Worm (Caenorhabditis elegans) whole organism, L2 larva: ENCODE data around the gene ubc-13.

ENCODE experiments used
- C34F6.9 ChIP-seq: fragments of 150-350 bp; optimal IDR thresholded peaks from 2 replicates; lab custom pipeline; 2014; ENCODE audit warnings: missing biosample characterization, missing genetic modification characterization
- F13H6.1 ChIP-seq: sonication (generic microtip); optimal IDR thresholded peaks from 2 replicates; lab custom pipeline; 2016; ENCODE audit warnings: missing genetic modification characterization, missing compliant biosample characterization
- R02D3.7 ChIP-seq: fragments of 150-350 bp; optimal IDR thresholded peaks from 2 replicates; lab custom pipeline; 2014; ENCODE audit warnings: missing biosample characterization, missing genetic modification characterization
- Y55F3AM.14 ChIP-seq: fragments of 200-800 bp; sonication (Bioruptor generic); optimal IDR thresholded peaks from 2 replicates; lab custom pipeline; 2018; ENCODE audit warnings: mild to moderate bottlenecking, missing genetic modification characterization, missing compliant biosample characterization
- ZK546.5 ChIP-seq: sonication (generic microtip); optimal IDR thresholded peaks from 2 replicates; lab custom pipeline; 2017; ENCODE audit warnings: missing biosample characterization, missing genetic modification characterization
- alr-1 ChIP-seq: fragments of 150-350 bp; optimal IDR thresholded peaks from 2 replicates; lab custom pipeline; 2014; ENCODE audit warnings: missing biosample characterization, missing genetic modification characterization
- aly-2 ChIP-seq: fragments of 150-350 bp; optimal IDR thresholded peaks from 2 replicates; lab custom pipeline; 2014; ENCODE audit warnings: missing biosample characterization, missing genetic modification characterization
- blmp-1 ChIP-seq: sonication (generic microtip); optimal IDR thresholded peaks from 2 replicates; lab custom pipeline; 2017; ENCODE audit warnings: missing genetic modification characterization, mild to moderate bottlenecking, missing compliant biosample characterization, antibody characterized with exemption, moderate library complexity; ENCODE audit not compliant: insufficient read depth
- ceh-16 ChIP-seq: fragments of 150-350 bp; optimal IDR thresholded peaks from 2 replicates; lab custom pipeline; 2014; ENCODE audit warnings: missing biosample characterization, missing genetic modification characterization
- ceh-82 ChIP-seq: fragments of 150-350 bp; optimal IDR thresholded peaks from 2 replicates; lab custom pipeline; 2014; ENCODE audit warnings: missing biosample characterization, missing genetic modification characterization
- dmd-4 ChIP-seq: sonication (generic microtip); optimal IDR thresholded peaks from 2 replicates; lab custom pipeline; 2017; ENCODE audit warnings: missing biosample characterization, missing genetic modification characterization
- egl-27 ChIP-seq: sonication (generic microtip); optimal IDR thresholded peaks from 3 replicates; lab custom pipeline; 2017; ENCODE audit warnings: missing biosample characterization, missing genetic modification reagents, missing genetic modification characterization
- elt-1 ChIP-seq: fragments of 150-350 bp; optimal IDR thresholded peaks from 2 replicates; lab custom pipeline; 2014; ENCODE audit warnings: missing biosample characterization, missing genetic modification characterization
- elt-3 ChIP-seq: sonication (generic microtip); optimal IDR thresholded peaks from 2 replicates; lab custom pipeline; 2017; ENCODE audit warnings: missing biosample characterization, missing genetic modification characterization
- fos-1 ChIP-seq: fragments of 150-350 bp; optimal IDR thresholded peaks from 2 replicates; lab custom pipeline; 2014; ENCODE audit warnings: missing biosample characterization, missing genetic modification characterization
- gmeb-1 ChIP-seq: fragments of 150-350 bp; optimal IDR thresholded peaks from 2 replicates; lab custom pipeline; 2014; ENCODE audit warnings: missing biosample characterization, missing genetic modification characterization
- lin-11 ChIP-seq: fragments of 150-350 bp; sonication (generic microtip); optimal IDR thresholded peaks from 2 replicates; lab custom pipeline; 2014; ENCODE audit warnings: missing biosample characterization, missing genetic modification characterization, inconsistent platforms, mixed read lengths
- lin-13 ChIP-seq: fragments of 150-350 bp; optimal IDR thresholded peaks from 2 replicates; lab custom pipeline; 2014; ENCODE audit warnings: missing biosample characterization, missing genetic modification reagents, missing genetic modification characterization
- lsy-2 ChIP-seq, 2 experiments: fragments of 150-350 bp in 1 of 2; sonication (generic microtip) in 1 of 2; optimal IDR thresholded peaks; 2 replicates each; lab custom pipeline; 2014 to 2017; ENCODE audit warnings: missing biosample characterization in 2 of 2, missing genetic modification characterization in 2 of 2
- mab-5 ChIP-seq: fragments of 150-350 bp; optimal IDR thresholded peaks from 2 replicates; lab custom pipeline; 2014; ENCODE audit warnings: missing biosample characterization, missing genetic modification characterization
- mbf-1 ChIP-seq: sonication (generic microtip); optimal IDR thresholded peaks from 2 replicates; lab custom pipeline; 2017; ENCODE audit warnings: missing biosample characterization, missing genetic modification characterization
- nhr-10 ChIP-seq: sonication (generic microtip); optimal IDR thresholded peaks from 2 replicates; lab custom pipeline; 2017; ENCODE audit warnings: missing biosample characterization, missing genetic modification characterization
- nhr-11 ChIP-seq: fragments of 150-350 bp; optimal IDR thresholded peaks from 2 replicates; lab custom pipeline; 2014; ENCODE audit warnings: missing biosample characterization, missing genetic modification characterization
- nhr-12 ChIP-seq: fragments of 150-350 bp; optimal IDR thresholded peaks from 2 replicates; lab custom pipeline; 2014; ENCODE audit warnings: missing biosample characterization, missing genetic modification characterization
- nhr-129 ChIP-seq: fragments of 150-350 bp; optimal IDR thresholded peaks from 2 replicates; lab custom pipeline; 2014; ENCODE audit warnings: missing biosample characterization, missing genetic modification characterization
- nhr-21 ChIP-seq: fragments of 150-350 bp; optimal IDR thresholded peaks from 2 replicates; lab custom pipeline; 2014; ENCODE audit warnings: missing biosample characterization, missing genetic modification characterization
- nhr-23 ChIP-seq: fragments of 150-350 bp; optimal IDR thresholded peaks from 2 replicates; lab custom pipeline; 2014; ENCODE audit warnings: missing biosample characterization, missing genetic modification reagents, missing genetic modification characterization
- nhr-237 ChIP-seq: fragments of 150-350 bp; optimal IDR thresholded peaks from 2 replicates; lab custom pipeline; 2014; ENCODE audit warnings: missing biosample characterization, missing genetic modification characterization
- nhr-25 ChIP-seq: fragments of 150-350 bp; sonication (generic microtip); optimal IDR thresholded peaks from 3 replicates; lab custom pipeline; 2014; ENCODE audit warnings: missing biosample characterization, missing genetic modification characterization
- nhr-6 ChIP-seq: fragments of 150-350 bp; optimal IDR thresholded peaks from 2 replicates; lab custom pipeline; 2014; ENCODE audit warnings: missing biosample characterization, missing genetic modification characterization
- nhr-77 ChIP-seq: fragments of 150-350 bp; optimal IDR thresholded peaks from 2 replicates; lab custom pipeline; 2014; ENCODE audit warnings: missing biosample characterization, missing genetic modification characterization
- peb-1 ChIP-seq: fragments of 150-350 bp; optimal IDR thresholded peaks from 2 replicates; lab custom pipeline; 2014; ENCODE audit warnings: missing biosample characterization, missing genetic modification characterization
- sem-4 ChIP-seq: fragments of 150-350 bp; optimal IDR thresholded peaks from 2 replicates; lab custom pipeline; 2014; ENCODE audit warnings: missing biosample characterization, missing genetic modification reagents, missing genetic modification characterization
- skn-1 ChIP-seq: sonication (generic microtip); optimal IDR thresholded peaks from 2 replicates; lab custom pipeline; 2017; ENCODE audit warnings: missing biosample characterization, missing genetic modification characterization
- sma-3 ChIP-seq: sonication (generic microtip); optimal IDR thresholded peaks from 2 replicates; lab custom pipeline; 2016; ENCODE audit warnings: missing genetic modification reagents, missing genetic modification characterization, missing compliant biosample characterization
- sma-9 ChIP-seq, 2 experiments: fragments of 150-350 bp in 1 of 2; sonication (generic microtip) in 1 of 2; optimal IDR thresholded peaks; 2 replicates each; lab custom pipeline; 2014 to 2016; ENCODE audit warnings: missing genetic modification characterization in 2 of 2, mild to moderate bottlenecking in 1 of 2, missing biosample characterization in 1 of 2, missing compliant biosample characterization in 1 of 2, missing genetic modification reagents in 1 of 2, moderate library complexity in 1 of 2
- snpc-4 ChIP-seq: fragments of 150-350 bp; optimal IDR thresholded peaks from 2 replicates; lab custom pipeline; 2014; ENCODE audit warnings: missing biosample characterization, missing genetic modification characterization
- unc-39 ChIP-seq: fragments of 150-350 bp; optimal IDR thresholded peaks from 2 replicates; lab custom pipeline; 2014; ENCODE audit warnings: missing biosample characterization, missing genetic modification characterization
- unc-55 ChIP-seq: fragments of 150-350 bp; sonication (generic microtip); optimal IDR thresholded peaks from 3 replicates; lab custom pipeline; 2014; ENCODE audit warnings: missing biosample characterization, missing genetic modification reagents, missing genetic modification characterization
- unc-62 ChIP-seq: fragments of 150-350 bp; optimal IDR thresholded peaks from 2 replicates; lab custom pipeline; 2014; ENCODE audit warnings: missing biosample characterization, missing genetic modification reagents, missing genetic modification characterization
- zag-1 ChIP-seq: fragments of 150-350 bp; optimal IDR thresholded peaks from 2 replicates; lab custom pipeline; 2014; ENCODE audit warnings: missing biosample characterization, missing genetic modification characterization
- ztf-1 ChIP-seq: fragments of 200-800 bp; sonication (Bioruptor generic); conservative IDR thresholded peaks from 2 replicates; pipeline ENCODE4 v1.3.6; 2022; ENCODE audit warnings: missing genetic modification characterization, missing compliant biosample characterization
- ztf-11 ChIP-seq: sonication (generic microtip); optimal IDR thresholded peaks from 2 replicates; lab custom pipeline; 2017; ENCODE audit warnings: missing biosample characterization, missing genetic modification characterization
- ztf-4 ChIP-seq: fragments of 150-350 bp; optimal IDR thresholded peaks from 2 replicates; lab custom pipeline; 2014; ENCODE audit warnings: missing biosample characterization, missing genetic modification characterization

The ubc-13 gene

DNA sequence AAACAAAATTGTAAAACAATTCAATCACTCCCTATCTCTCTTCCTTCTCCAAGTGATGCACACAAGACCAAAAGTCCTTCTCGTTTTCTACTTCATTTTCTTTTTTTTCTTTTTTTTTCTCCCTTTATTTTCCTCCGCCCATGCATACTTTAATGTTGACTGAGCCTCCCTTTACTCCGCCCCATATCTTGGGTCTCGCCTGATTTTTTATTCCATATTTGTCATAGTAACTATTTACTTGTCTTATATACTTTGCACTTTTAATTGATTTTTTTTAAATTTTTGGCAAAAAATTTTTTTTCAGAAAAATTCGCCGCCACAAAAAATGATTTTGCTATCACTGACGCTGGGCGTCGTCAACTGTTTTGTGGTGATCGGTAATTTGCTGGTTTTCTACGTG is 34.3 kb upstream of the ubc-13 start, which contains the start of gene ser-6:
Gene ser-6 (plus strand): TSS at position 301 of the 400 bp plus-strand sequence.
- no peak for TF ChIP-seq nhr-25
- TF ChIP-seq, all 48 proteins: peak for 0

DNA sequence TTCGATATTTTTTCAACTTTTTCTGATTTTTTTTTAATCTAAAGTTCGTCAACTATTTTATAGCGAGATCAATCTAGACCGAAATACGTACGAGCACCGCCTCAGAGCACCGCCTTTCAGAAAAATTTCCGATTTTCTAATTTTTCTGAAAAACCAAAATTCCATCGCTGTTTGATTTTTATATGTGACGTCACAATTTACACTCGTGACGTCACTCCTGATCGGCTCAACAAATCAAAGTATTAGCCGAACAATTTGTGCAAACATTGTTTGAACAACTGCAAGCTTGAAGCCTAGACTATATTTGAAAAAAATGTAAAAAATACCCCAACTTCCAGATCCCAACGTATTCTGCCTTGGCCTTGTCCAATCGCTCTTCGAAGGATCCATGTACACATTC is 9.7 kb upstream of the ubc-13 start:
- TF ChIP-seq ztf-4 (tag; lab: Kevin White, UChicago) (no peak), sma-9 (GFP tag; optimal IDR thresholded peaks at IDR 0.05; lab: Kevin White, UChicago) (no peak), sma-9 (tag; optimal IDR thresholded peaks at IDR 0.05; lab: Kevin White, UChicago) (no peak), snpc-4 (tag; lab: Kevin White, UChicago) (no peak), ceh-82 (tag; lab: Kevin White, UChicago) (no peak), lsy-2 (tag; optimal IDR thresholded peaks at IDR 0.05; lab: Kevin White, UChicago) (no peak), nhr-25 (no peak)
- TF ChIP-seq, all 48 proteins: peak for 0

DNA sequence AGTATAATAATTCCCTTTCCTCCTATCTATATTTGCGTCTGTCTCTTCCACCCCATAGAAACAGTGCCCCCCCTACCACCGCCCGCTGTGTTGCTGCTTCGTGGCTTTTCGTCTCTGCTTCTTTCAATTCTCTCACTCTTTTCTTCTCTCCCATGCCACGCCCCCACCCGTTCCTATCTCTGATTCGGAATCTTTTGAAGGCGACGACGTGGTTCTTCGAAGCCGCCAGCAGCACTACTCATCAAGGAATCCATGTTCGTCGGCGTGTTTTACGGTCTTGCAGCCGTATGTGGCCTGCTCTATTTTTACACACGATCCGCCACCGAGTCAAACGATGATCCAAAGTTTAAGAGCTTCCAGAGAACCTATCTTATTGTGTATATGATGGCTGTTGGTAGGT is 5.7 kb upstream of the ubc-13 start, which contains the start of gene samt-1:
Gene samt-1 (plus strand): TSS at position 176 of the 400 bp plus-strand sequence.
- TF ChIP-seq R02D3.7 (tag; lab: Kevin White, UChicago) (no peak), blmp-1 (tag; lab: Kevin White, UChicago) (no peak), nhr-11 (tag; lab: Kevin White, UChicago) (no peak), alr-1 (no peak), dmd-4 (tag; lab: Kevin White, UChicago) (no peak), snpc-4 (tag; lab: Kevin White, UChicago) (no peak), mab-5 (tag; lab: Kevin White, UChicago) (no peak), sma-3 (no peak), skn-1 (no peak), nhr-12 (tag; lab: Kevin White, UChicago) (no peak), nhr-10 (tag; lab: Kevin White, UChicago) (no peak), elt-1 (tag; lab: Kevin White, UChicago) (no peak), unc-55 (GFP tag; lab: Kevin White, UChicago) (no peak), Y55F3AM.14 (GFP tag; lab: Kevin White, UChicago) (no peak), egl-27 (tag; lab: Kevin White, UChicago) (no peak), nhr-25 (no peak), nhr-237 (tag; lab: Kevin White, UChicago) (no peak), C34F6.9 (tag; lab: Kevin White, UChicago) (no peak), nhr-21 (no peak)

ce11 chrIV:2928409-2928808 is 2.9 kb upstream of the ubc-13 start, which contains the start of gene manf-1:
manf-1 (minus strand) TSS chrIV:2928421.
- TF ChIP-seq R02D3.7 (tag; lab: Kevin White, UChicago): peak; percentile 7
- no peak for TF ChIP-seq ZK546.5 (tag; lab: Kevin White, UChicago)
- TF ChIP-seq nhr-11 (tag; lab: Kevin White, UChicago): no peak
- no peak for TF ChIP-seq mbf-1 (tag; lab: Kevin White, UChicago)
- TF ChIP-seq ztf-11: no peak
- no peak for TF ChIP-seq aly-2 (tag; lab: Kevin White, UChicago)
- TF ChIP-seq nhr-129: peak; percentile 54
- TF ChIP-seq ceh-82 (tag; lab: Kevin White, UChicago): no peak
- peak; percentile 83 for TF ChIP-seq gmeb-1 (tag; lab: Kevin White, UChicago)
- peak; percentile 59 for TF ChIP-seq nhr-25
- TF ChIP-seq dmd-4 (tag; lab: Kevin White, UChicago): no peak
- peak; percentile 83 for TF ChIP-seq unc-55 (GFP tag; lab: Kevin White, UChicago)
- TF ChIP-seq elt-3: no peak
- TF ChIP-seq sma-9 (GFP tag; optimal IDR thresholded peaks at IDR 0.05; lab: Kevin White, UChicago): peak; percentile 43
- TF ChIP-seq sma-9 (tag; optimal IDR thresholded peaks at IDR 0.05; lab: Kevin White, UChicago): no peak
- TF ChIP-seq mab-5 (tag; lab: Kevin White, UChicago): peak; percentile 53
- TF ChIP-seq elt-1 (tag; lab: Kevin White, UChicago): no peak
- peak; percentile 72 for TF ChIP-seq lin-11 (tag; lab: Kevin White, UChicago)
- TF ChIP-seq peb-1 (tag; lab: Kevin White, UChicago): no peak
- TF ChIP-seq unc-39 (tag; lab: Kevin White, UChicago): no peak
- no peak for TF ChIP-seq zag-1 (tag; lab: Kevin White, UChicago)
- peak; percentile 14 for TF ChIP-seq skn-1
- no peak for TF ChIP-seq egl-27 (tag; lab: Kevin White, UChicago)
- peak; percentile 33 for TF ChIP-seq sem-4
- no peak for TF ChIP-seq ztf-4 (tag; lab: Kevin White, UChicago)
- TF ChIP-seq nhr-12 (tag; lab: Kevin White, UChicago): no peak
- no peak for TF ChIP-seq nhr-23 (tag; lab: Kevin White, UChicago)
- peak; percentile 91 for TF ChIP-seq C34F6.9 (tag; lab: Kevin White, UChicago)
- TF ChIP-seq Y55F3AM.14 (GFP tag; lab: Kevin White, UChicago): no peak
- TF ChIP-seq F13H6.1: peak; percentile 57
- TF ChIP-seq nhr-237 (tag; lab: Kevin White, UChicago): no peak
- no peak for TF ChIP-seq ztf-1 (GFP tag; lab: Robert Waterston, UW)
- TF ChIP-seq alr-1: no peak
- peak; percentile 28 for TF ChIP-seq sma-3
- TF ChIP-seq nhr-10 (tag; lab: Kevin White, UChicago): no peak
- TF ChIP-seq nhr-6 (tag; lab: Kevin White, UChicago): no peak
- TF ChIP-seq fos-1 (tag; lab: Kevin White, UChicago): peak; percentile 51
- TF ChIP-seq nhr-77 (tag; lab: Kevin White, UChicago): no peak
- peak; percentile 83 to 89 for TF ChIP-seq lsy-2 (tag; optimal IDR thresholded peaks at IDR 0.05; lab: Kevin White, UChicago)
- TF ChIP-seq ceh-16 (tag; lab: Kevin White, UChicago): peak; percentile 8
- TF ChIP-seq unc-62 (GFP tag; lab: Kevin White, UChicago): no peak
- peak; percentile 78 for TF ChIP-seq lin-13 (GFP tag; lab: Kevin White, UChicago)
- TF ChIP-seq nhr-21: peak; percentile 50
